Worm (Caenorhabditis elegans): ENCODE data around the gene ceh-57.

- no peak for TF ChIP-seq egl-27 (tag; optimal IDR thresholded peaks at IDR 0.05)
- TF ChIP-seq ama-1 (optimal IDR thresholded peaks at IDR 0.05), result no peak
- no peak for TF ChIP-seq nhr-77 (tag; optimal IDR thresholded peaks at IDR 0.05)
- no peak for TF ChIP-seq daf-12 (tag; optimal IDR thresholded peaks at IDR 0.05)
- TF ChIP-seq ceh-16 (tag; optimal IDR thresholded peaks at IDR 0.05), result no peak
- TF ChIP-seq nhr-11 (tag; optimal IDR thresholded peaks at IDR 0.05), result no peak
- TF ChIP-seq ceh-9 (tag; optimal IDR thresholded peaks at IDR 0.05), result no peak
- no peak for TF ChIP-seq unc-39 (tag; optimal IDR thresholded peaks at IDR 0.05)
- TF ChIP-seq snpc-4 (tag; optimal IDR thresholded peaks at IDR 0.05), result peak; percentile 2
- peak; percentile 41 for TF ChIP-seq ceh-28 (tag; optimal IDR thresholded peaks at IDR 0.05)
- TF ChIP-seq mdl-1 (tag; optimal IDR thresholded peaks at IDR 0.05), result no peak
- no peak for TF ChIP-seq skn-1 (tag; optimal IDR thresholded peaks at IDR 0.05)
These were observed 15.2 kb upstream of the ceh-57 start for ce11 chrII:10382247-10382646.
